Fruit fly (Drosophila melanogaster) whole organism, embryonic: ENCODE results near the gene Sptz.

Experiments used
- Ada2b ChIP-seq: fragments of 200-800 bp; sonication (Bioruptor generic); IDR thresholded peaks from 2 replicates; pipeline ENCODE4 v1.3.6; 2022; ENCODE audit warnings: missing biosample characterization, missing genetic modification characterization
- BtbVII ChIP-seq: fragments of 200-800 bp; sonication (Bioruptor generic); optimal IDR thresholded peaks from 3 replicates; lab custom pipeline; 2017; ENCODE audit warnings: missing biosample characterization, mild to moderate bottlenecking, missing genetic modification characterization
- CG10654 ChIP-seq: fragments of 200-800 bp; sonication (Bioruptor generic); optimal IDR thresholded peaks from 2 replicates; lab custom pipeline; 2016; ENCODE audit warnings: missing biosample characterization, missing genetic modification characterization
- CG11085 ChIP-seq: fragments of 200-800 bp; sonication (Bioruptor generic); IDR thresholded peaks from 2 replicates; pipeline ENCODE4 v1.3.6; 2022; ENCODE audit warnings: missing biosample characterization, missing genetic modification characterization
- CG12769 ChIP-seq: fragments of 200-800 bp; sonication (Bioruptor generic); optimal IDR thresholded peaks from 2 replicates; lab custom pipeline; 2019; ENCODE audit warnings: missing biosample characterization, mild to moderate bottlenecking, missing genetic modification characterization, moderate library complexity
- CG13624 ChIP-seq: fragments of 200-800 bp; sonication (Bioruptor generic); optimal IDR thresholded peaks from 2 replicates; lab custom pipeline; 2016; ENCODE audit warnings: missing biosample characterization, missing genetic modification characterization
- CG14014 ChIP-seq: fragments of 200-800 bp; sonication (Bioruptor generic); IDR thresholded peaks from 2 replicates; pipeline ENCODE4 v1.3.6; 2022; ENCODE audit warnings: missing biosample characterization, missing genetic modification characterization
- CG14965 ChIP-seq: fragments of 200-800 bp; sonication (Bioruptor generic); optimal IDR thresholded peaks from 2 replicates; lab custom pipeline; 2016; ENCODE audit warnings: missing biosample characterization, missing genetic modification characterization, borderline replicate concordance
- CG15269 ChIP-seq: fragments of 200-800 bp; sonication (Bioruptor generic); optimal IDR thresholded peaks from 2 replicates; lab custom pipeline; 2018; ENCODE audit warnings: missing biosample characterization, mild to moderate bottlenecking, missing genetic modification characterization, moderate library complexity
- CG18599 ChIP-seq: fragments of 200-800 bp; sonication (Bioruptor generic); optimal IDR thresholded peaks from 3 replicates; lab custom pipeline; 2017; ENCODE audit warnings: missing biosample characterization, missing genetic modification characterization, mild to moderate bottlenecking, moderate library complexity, missing genetic modification reagents
- CG2129 ChIP-seq: fragments of 200-800 bp; sonication (Bioruptor generic); IDR thresholded peaks from 2 replicates; pipeline ENCODE4 v1.3.6; 2022; ENCODE audit warnings: missing biosample characterization, missing genetic modification characterization; ENCODE audit not compliant: partially characterized antibody
- CG31441 ChIP-seq: fragments of 200-800 bp; sonication (Bioruptor generic); IDR thresholded peaks from 2 replicates; pipeline ENCODE4 v1.3.6; 2022; ENCODE audit warnings: missing biosample characterization, missing genetic modification characterization
- CG32772 ChIP-seq: fragments of 200-800 bp; sonication (Bioruptor generic); IDR thresholded peaks from 2 replicates; pipeline ENCODE4 v1.3.6; 2022; ENCODE audit warnings: missing biosample characterization, missing genetic modification characterization
- CG3281 ChIP-seq: fragments of 200-800 bp; sonication (Bioruptor generic); optimal IDR thresholded peaks from 3 replicates; lab custom pipeline; 2017; ENCODE audit warnings: missing biosample characterization, mild to moderate bottlenecking, missing genetic modification characterization
- CG34422 ChIP-seq: fragments of 200-800 bp; sonication (Bioruptor generic); IDR thresholded peaks from 3 replicates; pipeline ENCODE4 v1.3.6; 2022; ENCODE audit warnings: missing biosample characterization, missing genetic modification characterization
- CG42726 ChIP-seq: fragments of 200-800 bp; sonication (Bioruptor generic); IDR thresholded peaks from 2 replicates; pipeline ENCODE4 v1.3.6; 2022; ENCODE audit warnings: missing biosample characterization, missing genetic modification characterization; ENCODE audit not compliant: partially characterized antibody
- CG4854 ChIP-seq: fragments of 200-800 bp; sonication (Bioruptor generic); optimal IDR thresholded peaks from 2 replicates; lab custom pipeline; 2016; ENCODE audit warnings: missing biosample characterization, missing genetic modification characterization, inconsistent platforms
- CG7372 ChIP-seq: fragments of 200-800 bp; sonication (Bioruptor generic); IDR thresholded peaks from 2 replicates; pipeline ENCODE4 v1.3.6; 2022; ENCODE audit warnings: missing biosample characterization, missing genetic modification characterization
- CG8478 ChIP-seq: fragments of >200 bp; optimal IDR thresholded peaks from 2 replicates; lab custom pipeline; 2018
- CG9817 ChIP-seq: fragments of 200-800 bp; sonication (Bioruptor generic); optimal IDR thresholded peaks from 2 replicates; lab custom pipeline; 2018; ENCODE audit warnings: missing biosample characterization, mild to moderate bottlenecking, missing genetic modification characterization, moderate library complexity
- Chrac-16 ChIP-seq: fragments of 200-800 bp; sonication (Bioruptor generic); optimal IDR thresholded peaks from 3 replicates; lab custom pipeline; 2016; ENCODE audit warnings: missing biosample characterization, missing genetic modification characterization
- CrebB ChIP-seq: fragments of 200-800 bp; sonication (Bioruptor generic); optimal IDR thresholded peaks from 3 replicates; lab custom pipeline; 2018; ENCODE audit warnings: missing biosample characterization, mild to moderate bottlenecking, missing genetic modification characterization
- D19B ChIP-seq: fragments of 200-800 bp; sonication (Bioruptor generic); optimal IDR thresholded peaks from 2 replicates; lab custom pipeline; 2017; ENCODE audit warnings: missing biosample characterization, mild to moderate bottlenecking, missing genetic modification characterization
- Dip3 ChIP-seq: fragments of 200-800 bp; sonication (Bioruptor generic); optimal IDR thresholded peaks from 3 replicates; lab custom pipeline; 2016; ENCODE audit warnings: missing biosample characterization, missing genetic modification characterization
- E2f1 ChIP-seq: fragments of 200-800 bp; sonication (Bioruptor generic); IDR thresholded peaks from 2 replicates; pipeline ENCODE4 v1.3.6; 2022; ENCODE audit warnings: missing biosample characterization, missing genetic modification characterization
- Fer3 ChIP-seq: fragments of 200-800 bp; sonication (Bioruptor generic); optimal IDR thresholded peaks from 2 replicates; lab custom pipeline; 2018; ENCODE audit warnings: missing biosample characterization, mild to moderate bottlenecking, missing genetic modification characterization, moderate library complexity
- HHEX ChIP-seq: fragments of 200-800 bp; sonication (Bioruptor generic); optimal IDR thresholded peaks from 3 replicates; lab custom pipeline; 2017; ENCODE audit warnings: missing biosample characterization, mild to moderate bottlenecking, missing genetic modification characterization, missing genetic modification reagents
- HLH4C ChIP-seq: fragments of 200-800 bp; sonication (Bioruptor generic); IDR thresholded peaks from 3 replicates; pipeline ENCODE4 v1.3.6; 2022; ENCODE audit warnings: missing biosample characterization, missing genetic modification characterization; ENCODE audit not compliant: partially characterized antibody
- Hr78 ChIP-seq, 2 experiments: fragments of 200-800 bp in 1 of 2; fragments of >200 bp in 1 of 2; sonication (Bioruptor generic) in 1 of 2; optimal IDR thresholded peaks; 2 replicates each; lab custom pipeline; 2017 to 2019; ENCODE audit warnings: missing biosample characterization in 2 of 2, missing genetic modification characterization in 2 of 2, mild to moderate bottlenecking in 1 of 2, moderate library complexity in 1 of 2
- Med ChIP-seq: fragments of 200-800 bp; sonication (Bioruptor generic); peaks from one replicate; lab custom pipeline; 2016; ENCODE audit warnings: missing biosample characterization, missing genetic modification characterization, mild to moderate bottlenecking, inconsistent platforms, moderate library complexity
- TFAM ChIP-seq: fragments of 200-800 bp; sonication (Bioruptor generic); optimal IDR thresholded peaks from 2 replicates; lab custom pipeline; 2017; ENCODE audit warnings: missing biosample characterization, missing genetic modification characterization, inconsistent platforms
- ab ChIP-seq: fragments of 200-800 bp; sonication (Bioruptor generic); optimal IDR thresholded peaks from 2 replicates; lab custom pipeline; 2016; ENCODE audit warnings: missing biosample characterization, missing genetic modification characterization
- amos ChIP-seq: fragments of 200-800 bp; sonication (Bioruptor generic); IDR thresholded peaks from 2 replicates; pipeline ENCODE4 v1.3.6; 2022; ENCODE audit warnings: missing biosample characterization, missing genetic modification characterization; ENCODE audit not compliant: partially characterized antibody
- bigmax ChIP-seq: fragments of 200-800 bp; sonication (Bioruptor generic); optimal IDR thresholded peaks from 2 replicates; lab custom pipeline; 2018; ENCODE audit warnings: missing biosample characterization, mild to moderate bottlenecking, missing genetic modification characterization
- cg ChIP-seq: fragments of 200-800 bp; sonication (Bioruptor generic); optimal IDR thresholded peaks from 3 replicates; lab custom pipeline; 2019; ENCODE audit warnings: missing biosample characterization, mild to moderate bottlenecking, missing genetic modification characterization, moderate library complexity
- chm ChIP-seq: fragments of 200-800 bp; sonication (Bioruptor generic); IDR thresholded peaks from 2 replicates; pipeline ENCODE4 v1.3.6; 2022; ENCODE audit warnings: missing biosample characterization, missing genetic modification characterization
- dysf ChIP-seq: fragments of 200-800 bp; sonication (Bioruptor generic); IDR thresholded peaks from 3 replicates; pipeline ENCODE4 v1.3.6; 2022; ENCODE audit warnings: missing biosample characterization, missing genetic modification characterization
- gem ChIP-seq: fragments of 200-800 bp; sonication (Bioruptor generic); optimal IDR thresholded peaks from 2 replicates; lab custom pipeline; 2019; ENCODE audit warnings: missing biosample characterization, mild to moderate bottlenecking, missing genetic modification characterization, moderate library complexity
- gsb ChIP-seq: fragments of 200-800 bp; sonication (Bioruptor generic); IDR thresholded peaks from 2 replicates; pipeline ENCODE4 v1.3.6; 2022; ENCODE audit warnings: missing biosample characterization, missing genetic modification characterization
- ham ChIP-seq: fragments of 200-800 bp; sonication (Bioruptor generic); IDR thresholded peaks from 2 replicates; pipeline ENCODE4 v1.3.6; 2022; ENCODE audit warnings: missing biosample characterization, missing genetic modification characterization
- nerfin-1 ChIP-seq: fragments of 200-800 bp; sonication (Bioruptor generic); optimal IDR thresholded peaks from 3 replicates; lab custom pipeline; 2019; ENCODE audit warnings: missing biosample characterization, mild to moderate bottlenecking, missing genetic modification characterization, moderate library complexity
- nom ChIP-seq: fragments of 200-800 bp; sonication (Bioruptor generic); optimal IDR thresholded peaks from 2 replicates; lab custom pipeline; 2017; ENCODE audit warnings: missing biosample characterization, missing genetic modification characterization, mild to moderate bottlenecking, moderate library complexity, missing genetic modification reagents
- pita ChIP-seq: fragments of 200-800 bp; sonication (Bioruptor generic); optimal IDR thresholded peaks from 2 replicates; lab custom pipeline; 2017; ENCODE audit warnings: missing biosample characterization, mild to moderate bottlenecking, missing genetic modification characterization
- sens-2 ChIP-seq: fragments of 200-800 bp; sonication (Bioruptor generic); IDR thresholded peaks from 2 replicates; pipeline ENCODE4 v1.3.6; 2022; ENCODE audit warnings: missing biosample characterization, missing genetic modification characterization
- sim ChIP-seq: fragments of 200-800 bp; sonication (Bioruptor generic); IDR thresholded peaks from 2 replicates; pipeline ENCODE4 v1.3.6; 2022; ENCODE audit warnings: missing biosample characterization, missing genetic modification characterization
- sima ChIP-seq: fragments of 200-800 bp; sonication (Bioruptor generic); optimal IDR thresholded peaks from 2 replicates; lab custom pipeline; 2016; ENCODE audit warnings: missing biosample characterization, missing genetic modification characterization
- stwl ChIP-seq: fragments of 200-800 bp; sonication (Bioruptor generic); optimal IDR thresholded peaks from 3 replicates; lab custom pipeline; 2018; ENCODE audit warnings: missing biosample characterization, mild to moderate bottlenecking, missing genetic modification characterization, moderate library complexity
- tio ChIP-seq: fragments of 200-800 bp; sonication (Bioruptor generic); optimal IDR thresholded peaks from 2 replicates; lab custom pipeline; 2017; ENCODE audit warnings: missing biosample characterization, missing genetic modification characterization, inconsistent platforms
- trh ChIP-seq: fragments of 200-800 bp; sonication (Bioruptor generic); optimal IDR thresholded peaks from 2 replicates; lab custom pipeline; 2016; ENCODE audit warnings: missing biosample characterization, missing genetic modification characterization
- tup ChIP-seq: fragments of 200-800 bp; sonication (Bioruptor generic); optimal IDR thresholded peaks from 2 replicates; lab custom pipeline; 2016; ENCODE audit warnings: missing biosample characterization, mild to moderate bottlenecking, missing genetic modification characterization, moderate library complexity

Gene Sptz

dm6 chr3R:11392805-11393204 is 29.1 kb upstream of the Sptz start (continued):
- no peak for TF ChIP-seq pita (GFP tag; lab: Kevin White, UChicago)
- no peak for TF ChIP-seq D19B (GFP tag; lab: Kevin White, UChicago)
- peak; percentile 41 for TF ChIP-seq Chrac-16 (GFP tag; lab: Kevin White, UChicago)
- no peak for TF ChIP-seq sima (GFP tag; lab: Kevin White, UChicago)
- no peak for TF ChIP-seq CG42726 (GFP tag; lab: Robert Waterston, UW)
- TF ChIP-seq CG11085 (GFP tag; lab: Robert Waterston, UW) = 0 out of 2 replicates have a peak, but pooled peaks have one; percentile 47
- no peak for TF ChIP-seq CG12769
- no peak for TF ChIP-seq nom
- peak; percentile 68; the same call in 1 of the 2 replicates for TF ChIP-seq sim (GFP tag; lab: Robert Waterston, UW)
- no peak; the same call in 1 of the 2 replicates for TF ChIP-seq amos (GFP tag; lab: Robert Waterston, UW)
- TF ChIP-seq HHEX (GFP tag; lab: Kevin White, UChicago) = peak; percentile 79
- no peak for TF ChIP-seq HLH4C
- no peak for TF ChIP-seq ham
- peak; percentile 48 for TF ChIP-seq gem (tag; lab: Kevin White, UChicago)
- TF ChIP-seq Med = no peak
- TF ChIP-seq E2f1 (GFP tag; lab: Robert Waterston, UW) = no peak; the same call in 1 of the 2 replicates
- no peak for TF ChIP-seq CG14014 (GFP tag; lab: Robert Waterston, UW)
- TF ChIP-seq gsb (GFP tag; lab: Robert Waterston, UW) = 0 out of 2 replicates have a peak, but pooled peaks have one; percentile 40
- TF ChIP-seq TFAM (GFP tag; lab: Kevin White, UChicago) = peak; percentile 52
- TF ChIP-seq CG32772 (GFP tag; lab: Robert Waterston, UW) = peak; percentile 57
- no peak for TF ChIP-seq CG4854 (GFP tag; lab: Kevin White, UChicago)
- TF ChIP-seq nerfin-1 = no peak
- TF ChIP-seq CG7372 (GFP tag; lab: Robert Waterston, UW) = no peak; the same call in none of the 2 replicates
- TF ChIP-seq trh (GFP tag; lab: Kevin White, UChicago) = peak; percentile 60
- no peak for TF ChIP-seq cg (GFP tag; lab: Kevin White, UChicago)
- peak; percentile 29 for TF ChIP-seq tio (GFP tag; lab: Kevin White, UChicago)
- TF ChIP-seq CG15269 = no peak
- peak; percentile 40; the same call in 2 of the 3 replicates for TF ChIP-seq dysf
- peak; percentile 83 for TF ChIP-seq sens-2 (GFP tag; lab: Robert Waterston, UW)
- peak; percentile 46 for TF ChIP-seq CG13624 (GFP tag; lab: Kevin White, UChicago)
- no peak for TF ChIP-seq Dip3 (GFP tag; lab: Kevin White, UChicago)
- TF ChIP-seq Fer3 = no peak
- peak; percentile 65 for TF ChIP-seq CG9817 (tag; lab: Kevin White, UChicago)
- peak; percentile 27; the same call in 1 of the 2 replicates for TF ChIP-seq Ada2b (GFP tag; lab: Robert Waterston, UW)
- peak; percentile 93 for TF ChIP-seq stwl (tag; lab: Kevin White, UChicago)
- TF ChIP-seq CG31441 (GFP tag; lab: Robert Waterston, UW) = no peak; the same call in 1 of the 2 replicates
- TF ChIP-seq BtbVII (GFP tag; lab: Kevin White, UChicago) = peak; percentile 24
- no peak for TF ChIP-seq CG18599 (GFP tag; lab: Kevin White, UChicago)
- no peak for TF ChIP-seq CG34422 (GFP tag; lab: Robert Waterston, UW)
- TF ChIP-seq ab (GFP tag; lab: Kevin White, UChicago) = no peak
- peak; percentile 1 for TF ChIP-seq CG14965 (GFP tag; lab: Kevin White, UChicago)
- peak; percentile 40 for TF ChIP-seq CrebB (tag; lab: Kevin White, UChicago)
- TF ChIP-seq CG10654 (GFP tag; lab: Kevin White, UChicago) = peak; percentile 59
- no peak for TF ChIP-seq CG2129
- TF ChIP-seq Hr78 (GFP tag; optimal IDR thresholded peaks at IDR 0.05; lab: Kevin White, UChicago) = no peak
- TF ChIP-seq CG8478 (lab: Kevin White, UChicago) = no peak
- no peak for TF ChIP-seq tup (GFP tag; lab: Kevin White, UChicago)
- TF ChIP-seq CG3281 (GFP tag; lab: Kevin White, UChicago) = no peak
- no peak for TF ChIP-seq bigmax
- peak; percentile 81; the same call in 1 of the 2 replicates for TF ChIP-seq chm (GFP tag; lab: Robert Waterston, UW)
